Fruit fly (Drosophila melanogaster) whole organism, pupa: Measurements from ENCODE around the gene CG43645.

ENCODE experiments used
- CG10348 ChIP-seq: fragments of 200-800 bp; sonication (Bioruptor generic); IDR thresholded peaks from 2 replicates; pipeline ENCODE4 v1.3.6; 2022; ENCODE audit warnings: missing biosample characterization, missing genetic modification characterization
- CG12605 ChIP-seq: fragments of 200-800 bp; sonication (Bioruptor generic); IDR thresholded peaks from 2 replicates; pipeline ENCODE4 v1.3.6; 2022; ENCODE audit warnings: missing biosample characterization, missing genetic modification characterization
- CG13204 ChIP-seq: fragments of 200-800 bp; sonication (Bioruptor generic); optimal IDR thresholded peaks from 2 replicates; lab custom pipeline; 2018; ENCODE audit warnings: missing biosample characterization, mild to moderate bottlenecking, missing genetic modification characterization, moderate library complexity
- CG14655 ChIP-seq: fragments of 200-800 bp; sonication (Bioruptor generic); optimal IDR thresholded peaks from 3 replicates; lab custom pipeline; 2017; ENCODE audit warnings: mild to moderate bottlenecking, missing biosample characterization, missing genetic modification reagents, missing genetic modification characterization
- CG15710 ChIP-seq: fragments of 200-800 bp; sonication (Bioruptor generic); optimal IDR thresholded peaks from 2 replicates; lab custom pipeline; 2018; ENCODE audit warnings: missing biosample characterization, mild to moderate bottlenecking, missing genetic modification characterization, moderate library complexity
- CG17806 ChIP-seq: fragments of 200-800 bp; sonication (Bioruptor generic); optimal IDR thresholded peaks from 2 replicates; lab custom pipeline; 2018; ENCODE audit warnings: missing biosample characterization, mild to moderate bottlenecking, missing genetic modification characterization, moderate library complexity
- CG32121 ChIP-seq: fragments of 200-800 bp; sonication (Bioruptor generic); IDR thresholded peaks from 2 replicates; pipeline ENCODE4 v1.3.6; 2022; ENCODE audit warnings: missing biosample characterization, missing genetic modification characterization
- CG34367 ChIP-seq: fragments of 200-800 bp; sonication (Bioruptor generic); optimal IDR thresholded peaks from 2 replicates; lab custom pipeline; 2018; ENCODE audit warnings: missing biosample characterization, mild to moderate bottlenecking, missing genetic modification characterization
- CG4496 ChIP-seq: fragments of 200-800 bp; sonication (Bioruptor generic); IDR thresholded peaks from 3 replicates; pipeline ENCODE4 v1.3.6; 2022; ENCODE audit warnings: missing biosample characterization, missing genetic modification characterization
- CG8159 ChIP-seq: fragments of 200-800 bp; sonication (Bioruptor generic); optimal IDR thresholded peaks from 3 replicates; lab custom pipeline; 2018; ENCODE audit warnings: missing biosample characterization, mild to moderate bottlenecking, missing genetic modification characterization, moderate library complexity
- CG8301 ChIP-seq: fragments of 200-800 bp; sonication (Bioruptor generic); optimal IDR thresholded peaks from 2 replicates; lab custom pipeline; 2018; ENCODE audit warnings: missing biosample characterization, mild to moderate bottlenecking, missing genetic modification characterization
- CG9948 ChIP-seq: fragments of 200-800 bp; sonication (Bioruptor generic); optimal IDR thresholded peaks from 2 replicates; lab custom pipeline; 2018; ENCODE audit warnings: missing biosample characterization, mild to moderate bottlenecking, missing genetic modification characterization, moderate library complexity
- D1 ChIP-seq: fragments of 200-800 bp; sonication (Bioruptor generic); optimal IDR thresholded peaks from 2 replicates; lab custom pipeline; 2018; ENCODE audit warnings: missing biosample characterization, mild to moderate bottlenecking, missing genetic modification characterization, moderate library complexity
- EcR ChIP-seq: fragments of 200-800 bp; sonication (Bioruptor generic); optimal IDR thresholded peaks from 3 replicates; lab custom pipeline; 2019; ENCODE audit warnings: missing biosample characterization, missing genetic modification characterization, mild to moderate bottlenecking, moderate library complexity, missing genetic modification reagents
- Ets98B ChIP-seq: fragments of 200-800 bp; sonication (Bioruptor generic); IDR thresholded peaks from 2 replicates; pipeline ENCODE4 v1.3.6; 2022; ENCODE audit warnings: missing biosample characterization, missing genetic modification characterization
- Pif1A ChIP-seq: fragments of 200-800 bp; sonication (Bioruptor generic); optimal IDR thresholded peaks from 3 replicates; lab custom pipeline; 2016; ENCODE audit warnings: missing biosample characterization, missing genetic modification characterization
- Pif1B ChIP-seq: fragments of 200-800 bp; sonication (Bioruptor generic); optimal IDR thresholded peaks from 3 replicates; lab custom pipeline; 2016; ENCODE audit warnings: missing biosample characterization, missing genetic modification characterization
- Snoo ChIP-seq: fragments of 200-800 bp; sonication (Bioruptor generic); optimal IDR thresholded peaks from 3 replicates; lab custom pipeline; 2017; ENCODE audit warnings: missing biosample characterization, mild to moderate bottlenecking, missing genetic modification characterization, inconsistent platforms
- fd96Ca ChIP-seq: fragments of 200-800 bp; sonication (Bioruptor generic); IDR thresholded peaks from 3 replicates; pipeline ENCODE4 v1.3.6; 2022; ENCODE audit warnings: missing biosample characterization, missing genetic modification characterization
- gl ChIP-seq: fragments of 200-800 bp; sonication (Bioruptor generic); optimal IDR thresholded peaks from 2 replicates; lab custom pipeline; 2018; ENCODE audit warnings: missing biosample characterization, mild to moderate bottlenecking, missing genetic modification characterization
- rn ChIP-seq: fragments of 200-800 bp; sonication (Bioruptor generic); IDR thresholded peaks from 2 replicates; pipeline ENCODE4 v1.3.6; 2022; ENCODE audit warnings: missing biosample characterization, missing genetic modification characterization

Gene CG43645

DNA sequence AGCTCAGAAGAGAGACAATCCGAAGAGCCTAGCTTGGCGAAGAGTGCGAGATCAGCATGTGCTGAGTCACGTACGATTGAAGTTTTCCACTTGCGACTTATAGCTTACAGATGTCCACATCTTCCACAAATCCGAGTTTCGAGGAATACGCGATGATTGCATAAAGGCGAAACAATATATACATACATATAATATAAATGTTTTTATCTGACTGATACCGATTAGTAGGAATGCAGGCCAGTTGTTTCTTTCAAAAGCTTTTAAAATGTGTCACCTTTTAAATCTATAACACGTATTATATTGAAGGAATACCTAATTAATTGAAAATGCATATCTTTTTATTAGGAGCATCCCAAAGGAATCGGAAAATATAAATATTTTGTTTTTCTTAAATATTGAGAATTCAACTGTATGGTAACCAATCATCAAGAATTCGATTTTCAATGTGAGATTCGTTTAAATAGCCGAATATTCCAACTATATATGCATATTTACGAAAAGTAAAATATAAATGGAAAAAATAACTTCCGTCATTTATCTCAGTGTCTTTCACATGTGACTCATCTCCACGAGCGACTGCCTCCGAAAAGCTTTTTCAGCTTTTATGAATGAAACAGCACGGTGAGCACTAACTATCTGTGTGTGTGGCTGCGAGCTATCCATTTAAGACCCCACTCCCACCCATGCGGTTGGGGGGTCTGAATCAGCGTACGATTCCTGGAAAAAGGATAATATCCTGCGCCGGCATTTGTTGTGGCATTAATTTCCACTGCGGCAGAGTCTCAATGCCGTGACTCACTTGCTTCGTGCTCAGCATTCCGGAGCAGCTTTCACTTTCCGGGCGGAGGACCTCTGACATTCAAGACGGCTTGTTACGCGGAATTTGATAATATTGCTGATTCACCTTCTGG, 34.8 kb upstream of the CG43645 start:
- TF ChIP-seq CG13204 (GFP tag; lab: Kevin White, UChicago), result no peak
- TF ChIP-seq CG10348, result no peak
- TF ChIP-seq CG4496 (GFP tag; lab: Robert Waterston, UW), result peak; percentile 78
- TF ChIP-seq CG12605, result peak; percentile 13; the same call in 1 of the 2 replicates
- TF ChIP-seq gl (tag; lab: Kevin White, UChicago), result peak; percentile 12
- no peak for TF ChIP-seq EcR
- TF ChIP-seq CG9948 (tag; lab: Kevin White, UChicago), result peak; percentile 59
- peak; percentile 80 for TF ChIP-seq CG8159 (tag; lab: Kevin White, UChicago)
- TF ChIP-seq Snoo (tag; lab: Kevin White, UChicago), result peak; percentile 60
- TF ChIP-seq Pif1A, result peak; percentile 59
- TF ChIP-seq CG17806 (tag; lab: Kevin White, UChicago), result peak; percentile 74
- TF ChIP-seq CG14655 (GFP tag; lab: Kevin White, UChicago), result peak; percentile 69
- no peak for TF ChIP-seq fd96Ca (GFP tag; lab: Robert Waterston, UW)
- TF ChIP-seq Ets98B (GFP tag; lab: Robert Waterston, UW), result no peak; the same call in 1 of the 2 replicates
- TF ChIP-seq D1 (tag; lab: Kevin White, UChicago), result peak; percentile 52
- TF ChIP-seq CG34367 (tag; lab: Kevin White, UChicago), result peak; percentile 36
- TF ChIP-seq CG32121, result peak; percentile 73
- TF ChIP-seq CG15710 (tag; lab: Kevin White, UChicago), result peak; percentile 63
- TF ChIP-seq CG8301 (tag; lab: Kevin White, UChicago), result peak; percentile 64
- TF ChIP-seq rn (GFP tag; lab: Robert Waterston, UW), result no peak
- TF ChIP-seq Pif1B (GFP tag; lab: Kevin White, UChicago), result peak; percentile 58

DNA sequence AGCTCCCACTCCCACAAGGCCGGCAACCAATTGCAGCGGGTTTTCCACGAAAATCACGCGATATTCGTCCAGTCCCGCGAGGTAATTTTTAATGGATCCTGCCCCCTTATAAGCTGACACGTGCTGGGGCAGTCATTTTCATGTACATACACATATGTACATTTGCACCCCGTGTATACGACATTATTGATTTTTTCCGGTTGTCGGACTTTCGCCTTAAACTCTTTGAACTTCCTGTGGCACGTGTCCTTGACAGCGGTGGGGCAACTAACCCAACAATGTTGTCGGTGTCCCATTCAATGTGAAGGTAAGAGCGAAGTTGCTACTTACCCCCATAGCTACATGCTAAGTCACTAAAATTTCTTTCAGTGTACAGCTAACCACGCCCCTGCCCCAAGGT, 33.5 kb upstream of the CG43645 start:
- TF ChIP-seq gl (tag; lab: Kevin White, UChicago), result no peak

DNA sequence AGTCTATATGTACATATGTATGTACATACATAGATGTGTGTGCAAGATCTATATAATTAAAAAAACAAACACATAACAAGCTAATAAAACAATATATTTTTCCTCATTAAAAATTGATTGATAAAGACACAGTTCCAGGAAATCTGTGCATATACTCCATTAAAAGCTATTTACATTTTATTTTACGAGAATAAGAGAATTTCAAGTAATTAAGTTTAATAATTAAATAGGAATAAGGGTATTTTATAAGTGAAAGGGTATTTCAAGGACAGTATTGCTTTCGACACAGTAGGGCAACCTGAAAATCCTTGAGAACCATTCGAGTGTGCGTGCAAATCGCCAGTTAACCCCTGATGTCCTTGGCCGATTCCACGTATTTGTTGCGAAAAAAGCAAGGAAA, 32.9 kb upstream of the CG43645 start, which contains the start of gene CG5050:
Gene CG5050, plus strand, starts transcription at position 301 of the 400 bp plus-strand sequence.
- no peak for TF ChIP-seq gl (tag; lab: Kevin White, UChicago)
- TF ChIP-seq rn (GFP tag; lab: Robert Waterston, UW), result no peak
- TF ChIP-seq CG12605, result no peak

DNA sequence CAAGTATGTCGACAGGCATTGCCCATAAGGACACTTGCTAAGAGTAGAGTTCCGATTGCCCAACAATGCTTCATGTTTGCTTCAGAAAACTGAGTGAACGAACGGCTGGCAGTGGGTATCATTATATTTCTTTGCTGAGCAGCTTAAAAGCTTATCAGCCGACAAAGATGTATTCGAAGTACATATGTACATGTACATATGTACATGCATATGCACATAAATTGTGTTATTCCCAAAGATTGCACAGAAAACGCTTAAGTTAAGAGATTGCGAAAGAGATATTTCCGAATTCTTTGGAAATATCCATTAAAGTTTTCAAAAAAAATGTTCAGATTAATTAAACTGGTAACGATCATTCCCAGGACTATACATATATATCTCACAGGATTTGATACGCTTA, 29.7 kb upstream of the CG43645 start, which contains the start of gene SPH93:
Gene SPH93, minus strand, starts transcription at position 101 of the 400 bp plus-strand sequence.
- TF ChIP-seq Ets98B (GFP tag; lab: Robert Waterston, UW), result no peak
- no peak for TF ChIP-seq CG4496 (GFP tag; lab: Robert Waterston, UW)
- no peak for TF ChIP-seq CG9948 (tag; lab: Kevin White, UChicago)
- TF ChIP-seq CG17806 (tag; lab: Kevin White, UChicago), result no peak
- TF ChIP-seq rn (GFP tag; lab: Robert Waterston, UW), result no peak
- no peak for TF ChIP-seq Pif1A
- TF ChIP-seq CG10348, result no peak
- TF ChIP-seq CG8301 (tag; lab: Kevin White, UChicago), result no peak
- TF ChIP-seq CG15710 (tag; lab: Kevin White, UChicago), result no peak
- TF ChIP-seq CG13204 (GFP tag; lab: Kevin White, UChicago), result no peak
- no peak for TF ChIP-seq fd96Ca (GFP tag; lab: Robert Waterston, UW)
- no peak for TF ChIP-seq D1 (tag; lab: Kevin White, UChicago)
- TF ChIP-seq CG32121, result no peak
- no peak for TF ChIP-seq gl (tag; lab: Kevin White, UChicago)
- no peak for TF ChIP-seq Snoo (tag; lab: Kevin White, UChicago)
- TF ChIP-seq CG34367 (tag; lab: Kevin White, UChicago), result no peak
- no peak for TF ChIP-seq EcR
- no peak for TF ChIP-seq CG14655 (GFP tag; lab: Kevin White, UChicago)

DNA sequence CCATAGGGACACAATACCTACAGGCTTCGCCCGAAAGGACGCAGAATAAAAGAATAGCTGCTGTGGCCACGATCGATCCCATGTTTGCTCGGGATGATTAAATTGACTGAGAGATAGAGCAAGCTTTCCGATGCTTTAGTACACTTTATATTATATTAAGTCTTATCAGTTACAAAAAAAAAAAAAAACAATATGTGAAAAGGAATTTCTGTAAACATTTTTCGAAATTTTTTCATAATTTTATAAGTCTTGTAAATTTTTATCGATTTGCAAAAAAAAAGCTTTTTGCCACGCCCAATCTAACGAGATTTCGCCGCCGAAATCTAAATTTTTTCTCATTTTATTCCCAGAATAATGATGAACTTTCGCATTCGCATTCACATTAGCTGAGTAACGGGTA, 27.6 kb upstream of the CG43645 start, which contains the start of gene CG18563:
Gene CG18563, minus strand, starts transcription at position 101 of the 400 bp plus-strand sequence.
- TF ChIP-seq CG10348 (no peak), Pif1B (GFP tag; lab: Kevin White, UChicago) (no peak), CG13204 (GFP tag; lab: Kevin White, UChicago) (no peak), D1 (tag; lab: Kevin White, UChicago) (no peak), Snoo (tag; lab: Kevin White, UChicago) (no peak), CG8301 (tag; lab: Kevin White, UChicago) (no peak), EcR (no peak), CG8159 (tag; lab: Kevin White, UChicago) (no peak)
